Worm (Caenorhabditis elegans): ENCODE results near the gene F33G12.6.

DNA sequence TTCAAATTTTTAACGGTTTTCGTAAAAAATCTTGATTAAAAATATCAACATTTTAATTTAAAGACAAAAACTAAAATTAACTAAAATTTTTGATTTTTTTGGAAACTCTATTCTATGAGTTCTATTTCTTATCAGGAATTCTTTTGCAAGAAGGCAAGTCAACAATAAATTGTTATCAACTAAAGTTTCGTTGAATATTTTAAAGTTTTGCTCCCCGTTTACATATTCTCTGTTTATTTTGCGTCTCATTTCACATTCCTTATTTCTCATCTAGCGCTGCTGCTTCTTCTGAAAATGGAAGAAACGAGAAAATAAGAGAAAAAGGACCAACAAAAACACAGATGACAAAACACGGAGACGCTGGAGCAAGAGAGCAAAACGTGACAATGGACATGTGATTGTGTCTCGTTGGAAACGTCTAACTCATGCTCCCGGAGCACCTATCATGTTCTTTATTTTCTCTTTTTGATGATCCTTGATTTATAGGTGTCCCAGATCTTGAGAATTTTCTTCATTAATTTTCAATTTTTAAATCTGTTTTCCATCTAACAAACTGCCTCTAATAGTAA, 29.1 kb upstream of the F33G12.6 start:
- no peak for TF ChIP-seq efl-1 (optimal IDR thresholded peaks at IDR 0.05)
- peak in 1 of 2 experiments; percentile 62 for TF ChIP-seq efl-1 (GFP tag; optimal IDR thresholded peaks at IDR 0.05 in 1 of 2)
- no peak for TF ChIP-seq Y116A8C.19 (tag; optimal IDR thresholded peaks at IDR 0.05; ENCODE audit: borderline replicate concordance)
- TF ChIP-seq nhr-90 (tag; optimal IDR thresholded peaks at IDR 0.05; ENCODE audit: poor library complexity) = no peak

Data from whole organism, L1 larva.